Fruit fly (Drosophila melanogaster) whole organism: ENCODE measurements around the gene Nckx30C.

Experiments used
- CG8478 ChIP-seq: fragments of >200 bp; optimal IDR thresholded peaks from 2 replicates; lab custom pipeline; 2018; ENCODE audit warnings: inconsistent platforms
- Dll ChIP-seq: fragments of >200 bp; optimal IDR thresholded peaks from 2 replicates; lab custom pipeline; 2017
- EcR ChIP-seq, 2 experiments: fragments of >200 bp; optimal IDR thresholded peaks; 2 replicates each; lab custom pipeline; 2017; ENCODE audit warnings: missing biosample characterization in 2 of 2, missing genetic modification characterization in 2 of 2, missing genetic modification reagents in 2 of 2
- pan ChIP-seq: fragments of >200 bp; optimal IDR thresholded peaks from 2 replicates; lab custom pipeline; 2017
- psq ChIP-seq: fragments of >200 bp; optimal IDR thresholded peaks from 2 replicates; lab custom pipeline; 2017
- usp ChIP-seq: fragments of >200 bp; optimal IDR thresholded peaks from 2 replicates; lab custom pipeline; 2017; ENCODE audit warnings: missing biosample characterization, missing genetic modification characterization, mixed read lengths

Gene Nckx30C

dm6 chr2L:9737803-9738202 is 8.5 kb downstream of the Nckx30C start:
- no peak for TF ChIP-seq usp (GFP tag; lab: Kevin White, UChicago)
- no peak for TF ChIP-seq EcR (GFP tag; optimal IDR thresholded peaks at IDR 0.05; lab: Kevin White, UChicago)

dm6 chr2L:9737360-9737759 is 8.9 kb downstream of the Nckx30C start:
- TF ChIP-seq Dll (lab: Kevin White, UChicago) (no peak), EcR (GFP tag; optimal IDR thresholded peaks at IDR 0.05; lab: Kevin White, UChicago) (no peak), pan (lab: Kevin White, UChicago) (no peak), CG8478 (lab: Kevin White, UChicago) (no peak), usp (GFP tag; lab: Kevin White, UChicago) (no peak), psq (lab: Kevin White, UChicago) (no peak)

dm6 chr2L:9736000-9736695 is 10.1 kb downstream of the Nckx30C start, which contains the start of gene CG13117:
Gene CG13117, plus strand, starts transcription at chr2L:9736645.
- TF ChIP-seq CG8478 (lab: Kevin White, UChicago), result no peak
- no peak for TF ChIP-seq usp (GFP tag; lab: Kevin White, UChicago)
- TF ChIP-seq pan (lab: Kevin White, UChicago), result no peak
- TF ChIP-seq Dll (lab: Kevin White, UChicago), result no peak
- no peak for TF ChIP-seq psq (lab: Kevin White, UChicago)
- TF ChIP-seq EcR (GFP tag; optimal IDR thresholded peaks at IDR 0.05; lab: Kevin White, UChicago), result no peak

- TF ChIP-seq pan (lab: Kevin White, UChicago) (no peak), CG8478 (lab: Kevin White, UChicago) (no peak), usp (GFP tag; lab: Kevin White, UChicago) (no peak), EcR (GFP tag; optimal IDR thresholded peaks at IDR 0.05; lab: Kevin White, UChicago) (no peak), Dll (lab: Kevin White, UChicago) (no peak), psq (lab: Kevin White, UChicago) (no peak)
These were observed 12.2 kb downstream of the Nckx30C start for dm6 chr2L:9734134-9734533.

dm6 chr2L:9731269-9731668 is 15.0 kb downstream of the Nckx30C start:
- no peak for TF ChIP-seq CG8478 (lab: Kevin White, UChicago)
- TF ChIP-seq pan (lab: Kevin White, UChicago), result no peak
- no peak for TF ChIP-seq EcR (GFP tag; optimal IDR thresholded peaks at IDR 0.05; lab: Kevin White, UChicago)
- TF ChIP-seq Dll (lab: Kevin White, UChicago), result no peak
- TF ChIP-seq psq (lab: Kevin White, UChicago), result no peak
- TF ChIP-seq usp (GFP tag; lab: Kevin White, UChicago), result no peak

dm6 chr2L:9729618-9730284 is 16.5 kb downstream of the Nckx30C start, which contains the start of gene CG13116:
Gene CG13116, plus strand, starts transcription at chr2L:9729940.
- TF ChIP-seq CG8478 (lab: Kevin White, UChicago) (no peak), pan (lab: Kevin White, UChicago) (no peak), EcR (GFP tag; optimal IDR thresholded peaks at IDR 0.05; lab: Kevin White, UChicago) (no peak), Dll (lab: Kevin White, UChicago) (no peak), psq (lab: Kevin White, UChicago) (no peak), usp (GFP tag; lab: Kevin White, UChicago) (no peak)

- no peak for TF ChIP-seq CG8478 (lab: Kevin White, UChicago)
- TF ChIP-seq Dll (lab: Kevin White, UChicago), result no peak
- no peak for TF ChIP-seq psq (lab: Kevin White, UChicago)
- no peak for TF ChIP-seq usp (GFP tag; lab: Kevin White, UChicago)
- no peak for TF ChIP-seq pan (lab: Kevin White, UChicago)
- no peak for TF ChIP-seq EcR (GFP tag; optimal IDR thresholded peaks at IDR 0.05; lab: Kevin White, UChicago)
These were observed 17.5 kb downstream of the Nckx30C start for dm6 chr2L:9728791-9729190.

- TF ChIP-seq pan (lab: Kevin White, UChicago) (no peak), psq (lab: Kevin White, UChicago) (no peak), EcR (GFP tag; optimal IDR thresholded peaks at IDR 0.05; lab: Kevin White, UChicago) (no peak), CG8478 (lab: Kevin White, UChicago) (no peak), usp (GFP tag; lab: Kevin White, UChicago) (no peak), Dll (lab: Kevin White, UChicago) (no peak)
These were observed 35.1 kb downstream of the Nckx30C start, which contains the start of gene CG4364 for dm6 chr2L:9711107-9711585. Gene CG4364, minus strand, starts transcription at chr2L:9711271.

- no peak for TF ChIP-seq EcR (GFP tag; optimal IDR thresholded peaks at IDR 0.05; lab: Kevin White, UChicago)
- TF ChIP-seq usp (GFP tag; lab: Kevin White, UChicago), result no peak
- TF ChIP-seq psq (lab: Kevin White, UChicago), result no peak
- no peak for TF ChIP-seq CG8478 (lab: Kevin White, UChicago)
- TF ChIP-seq pan (lab: Kevin White, UChicago), result no peak
- no peak for TF ChIP-seq Dll (lab: Kevin White, UChicago)
These were observed 38.7 kb downstream of the Nckx30C start for dm6 chr2L:9707514-9708094.

dm6 chr2L:9707103-9707502 is 39.2 kb downstream of the Nckx30C start:
- TF ChIP-seq CG8478 (lab: Kevin White, UChicago), result no peak
- TF ChIP-seq EcR (GFP tag; optimal IDR thresholded peaks at IDR 0.05; lab: Kevin White, UChicago), result no peak
- TF ChIP-seq psq (lab: Kevin White, UChicago), result no peak
- TF ChIP-seq usp (GFP tag; lab: Kevin White, UChicago), result no peak
- TF ChIP-seq Dll (lab: Kevin White, UChicago), result no peak
- no peak for TF ChIP-seq pan (lab: Kevin White, UChicago)
